Worm (Caenorhabditis elegans) whole organism, young adult: ENCODE results near the gene ZK856.16.

Source experiments
- him-1 ChIP-seq: sonication (generic microtip); optimal IDR thresholded peaks from 2 replicates; lab custom pipeline; 2016; ENCODE audit warnings: missing genotype, missing genetic modification reagents, missing genetic modification characterization, missing compliant biosample characterization
- lin-35 ChIP-seq, 3 experiments: fragments of 150-350 bp in 2 of 3; sonication (generic microtip) in 1 of 3; optimal IDR thresholded peaks; 2 replicates each; lab custom pipeline; 2014 to 2018; ENCODE audit warnings: missing biosample characterization in 3 of 3, missing genetic modification characterization in 3 of 3, missing genetic modification reagents in 3 of 3
- nfyb-1 ChIP-seq: fragments of 200-800 bp; sonication (Bioruptor generic); IDR thresholded peaks from 2 replicates; pipeline ENCODE4 v1.3.6; 2022; ENCODE audit warnings: missing genetic modification reagents, missing genetic modification characterization, missing compliant biosample characterization
- rpc-1 ChIP-seq, 2 experiments: fragments of 150-350 bp in 1 of 2; sonication (generic microtip) in 1 of 2; optimal IDR thresholded peaks; 2 replicates each; lab custom pipeline; 2014 to 2018; ENCODE audit warnings: missing biosample characterization in 1 of 2, missing genetic modification characterization in 1 of 2, missing genetic modification reagents in 1 of 2, missing genotype in 1 of 2
- snpc-1.1 ChIP-seq: sonication (generic microtip); optimal IDR thresholded peaks from 2 replicates; lab custom pipeline; 2017; ENCODE audit warnings: missing genetic modification characterization, mild to moderate bottlenecking, missing compliant biosample characterization, antibody characterized with exemption, moderate library complexity, missing genotype, missing genetic modification reagents; ENCODE audit not compliant: insufficient read depth
- snpc-4 ChIP-seq, 5 experiments: fragments of 150-350 bp in 1 of 5; sonication (generic microtip) in 4 of 5; optimal IDR thresholded peaks; 2 replicates each; lab custom pipeline; 2014 to 2018; ENCODE audit warnings: missing genetic modification characterization in 5 of 5, missing biosample characterization in 3 of 5, antibody characterized with exemption in 2 of 5, mild to moderate bottlenecking in 2 of 5, missing compliant biosample characterization in 2 of 5, missing genotype in 2 of 5, moderate library complexity in 2 of 5, missing genetic modification reagents in 1 of 5

- TF ChIP-seq nfyb-1 (GFP tag; lab: Robert Waterston, UW) (no peak), rpc-1 (optimal IDR thresholded peaks at IDR 0.05; lab: Kevin White, UChicago) (no peak), rpc-1 (tag; optimal IDR thresholded peaks at IDR 0.05; lab: Kevin White, UChicago) (no peak), snpc-1.1 (no peak), snpc-4 (GFP tag; optimal IDR thresholded peaks at IDR 0.05; lab: Kevin White, UChicago) (no peak), snpc-4 (tag; optimal IDR thresholded peaks at IDR 0.05; lab: Kevin White, UChicago) (no peak), him-1 (tag; lab: Kevin White, UChicago) (no peak), lin-35 (GFP tag; optimal IDR thresholded peaks at IDR 0.05; lab: Kevin White, UChicago) (no peak)
Observed at ce11 chrV:10220605-10221004, 15.2 kb upstream of the ZK856.16 start, which contains the start of gene C12D8.13.
